Worm (Caenorhabditis elegans) whole organism, midembryonic: ENCODE results near the gene atgl-1.

Experiments used
- T22C8.4 ChIP-seq: fragments of 200-800 bp; sonication (Bioruptor generic); IDR thresholded peaks from 2 replicates; pipeline ENCODE4 v1.3.6; 2022; ENCODE audit warnings: missing genetic modification characterization, missing compliant biosample characterization
- cog-1 ChIP-seq: sonication (generic microtip); optimal IDR thresholded peaks from 2 replicates; lab custom pipeline; 2016; ENCODE audit warnings: missing genetic modification characterization, missing compliant biosample characterization
- ztf-23 ChIP-seq: fragments of 200-800 bp; sonication (Bioruptor generic); IDR thresholded peaks from 2 replicates; pipeline ENCODE4 v1.3.6; 2022; ENCODE audit warnings: missing genetic modification reagents, missing genetic modification characterization, missing compliant biosample characterization
- ztf-29 ChIP-seq: fragments of 200-800 bp; sonication (Bioruptor generic); IDR thresholded peaks from 2 replicates; pipeline ENCODE4 v1.3.6; 2022; ENCODE audit warnings: missing genetic modification reagents, missing genetic modification characterization, missing compliant biosample characterization

ce11 chrIII:6419409-6419944, at the start of gene atgl-1:
- TF ChIP-seq ztf-23 (GFP tag; lab: Robert Waterston, UW): no peak
- no peak for TF ChIP-seq cog-1
- TF ChIP-seq ztf-29 (GFP tag; lab: Robert Waterston, UW): no peak
- TF ChIP-seq T22C8.4 (GFP tag; lab: Robert Waterston, UW): no peak
